Worm (Caenorhabditis elegans) whole organism, L2 larva: Measurements from ENCODE around the gene R08E3.1.
A peak's percentile ranks its signal among the peaks of the same experiment; 100 is the strongest.

Experiments used
- ZK546.5 ChIP-seq: sonication (generic microtip); optimal IDR thresholded peaks from 2 replicates; lab custom pipeline; 2017; ENCODE audit warnings: missing biosample characterization, missing genetic modification characterization
- ama-1 ChIP-seq: fragments of 150-350 bp; optimal IDR thresholded peaks from 2 replicates; lab custom pipeline; 2018; ENCODE audit warnings: inconsistent platforms
- blmp-1 ChIP-seq: sonication (generic microtip); optimal IDR thresholded peaks from 2 replicates; lab custom pipeline; 2017; ENCODE audit warnings: missing genetic modification characterization, mild to moderate bottlenecking, missing compliant biosample characterization, antibody characterized with exemption, moderate library complexity; ENCODE audit not compliant: insufficient read depth
- ceh-82 ChIP-seq: fragments of 150-350 bp; optimal IDR thresholded peaks from 2 replicates; lab custom pipeline; 2014; ENCODE audit warnings: missing biosample characterization, missing genetic modification characterization
- dmd-4 ChIP-seq: sonication (generic microtip); optimal IDR thresholded peaks from 2 replicates; lab custom pipeline; 2017; ENCODE audit warnings: missing biosample characterization, missing genetic modification characterization
- fos-1 ChIP-seq: fragments of 150-350 bp; optimal IDR thresholded peaks from 2 replicates; lab custom pipeline; 2014; ENCODE audit warnings: missing biosample characterization, missing genetic modification characterization
- gmeb-1 ChIP-seq: fragments of 150-350 bp; optimal IDR thresholded peaks from 2 replicates; lab custom pipeline; 2014; ENCODE audit warnings: missing biosample characterization, missing genetic modification characterization
- mdl-1 ChIP-seq, 2 experiments: fragments of 150-350 bp in 1 of 2; sonication (generic microtip) in 1 of 2; optimal IDR thresholded peaks; 2 replicates each; lab custom pipeline; 2017; ENCODE audit warnings: missing biosample characterization in 2 of 2, missing genetic modification characterization in 2 of 2
- nhr-12 ChIP-seq: fragments of 150-350 bp; optimal IDR thresholded peaks from 2 replicates; lab custom pipeline; 2014; ENCODE audit warnings: missing biosample characterization, missing genetic modification characterization
- nhr-129 ChIP-seq: fragments of 150-350 bp; optimal IDR thresholded peaks from 2 replicates; lab custom pipeline; 2014; ENCODE audit warnings: missing biosample characterization, missing genetic modification characterization
- nhr-21 ChIP-seq: fragments of 150-350 bp; optimal IDR thresholded peaks from 2 replicates; lab custom pipeline; 2014; ENCODE audit warnings: missing biosample characterization, missing genetic modification characterization
- nhr-25 ChIP-seq: fragments of 150-350 bp; sonication (generic microtip); optimal IDR thresholded peaks from 3 replicates; lab custom pipeline; 2014; ENCODE audit warnings: missing biosample characterization, missing genetic modification characterization
- sma-9 ChIP-seq, 2 experiments: fragments of 150-350 bp in 1 of 2; sonication (generic microtip) in 1 of 2; optimal IDR thresholded peaks; 2 replicates each; lab custom pipeline; 2014 to 2016; ENCODE audit warnings: missing genetic modification characterization in 2 of 2, mild to moderate bottlenecking in 1 of 2, missing biosample characterization in 1 of 2, missing compliant biosample characterization in 1 of 2, missing genetic modification reagents in 1 of 2, moderate library complexity in 1 of 2

Gene R08E3.1

ce11 chrX:4875296-4875695 is 52.8 kb downstream of the R08E3.1 start:
- TF ChIP-seq dmd-4 (tag; lab: Kevin White, UChicago) (no peak), mdl-1 (tag; optimal IDR thresholded peaks at IDR 0.05; lab: Kevin White, UChicago) (no peak), nhr-12 (tag; lab: Kevin White, UChicago) (no peak), ceh-82 (tag; lab: Kevin White, UChicago) (no peak), nhr-21 (tag; lab: Kevin White, UChicago) (no peak), blmp-1 (tag; lab: Kevin White, UChicago) (peak; percentile 76)

DNA sequence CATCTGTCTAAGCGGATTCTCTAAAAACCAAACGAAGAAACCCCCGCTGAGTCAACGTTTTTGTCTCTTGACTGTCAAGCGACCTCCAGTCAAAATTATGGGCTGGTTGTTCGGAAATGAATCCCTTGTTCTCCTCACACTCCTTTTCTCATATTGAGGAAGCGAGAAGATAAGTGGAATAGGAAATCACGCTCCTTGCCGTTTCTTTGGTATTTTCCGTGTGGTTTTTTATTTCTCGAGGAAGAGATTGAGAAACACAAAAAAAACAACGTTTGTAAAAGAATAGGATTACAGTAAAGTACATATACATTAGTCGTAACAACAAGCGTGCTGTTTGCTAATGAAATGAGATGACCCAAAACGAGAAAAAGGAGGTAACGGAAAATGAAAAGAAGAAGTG is 54.5 kb downstream of the R08E3.1 start, which contains the start of gene tsp-14:
tsp-14 (minus strand) TSS at position 62 of the 400 bp plus-strand sequence.
- TF ChIP-seq ZK546.5 (tag; lab: Kevin White, UChicago): no peak
- peak; percentile 0 for TF ChIP-seq nhr-129 (tag; lab: Kevin White, UChicago)

DNA sequence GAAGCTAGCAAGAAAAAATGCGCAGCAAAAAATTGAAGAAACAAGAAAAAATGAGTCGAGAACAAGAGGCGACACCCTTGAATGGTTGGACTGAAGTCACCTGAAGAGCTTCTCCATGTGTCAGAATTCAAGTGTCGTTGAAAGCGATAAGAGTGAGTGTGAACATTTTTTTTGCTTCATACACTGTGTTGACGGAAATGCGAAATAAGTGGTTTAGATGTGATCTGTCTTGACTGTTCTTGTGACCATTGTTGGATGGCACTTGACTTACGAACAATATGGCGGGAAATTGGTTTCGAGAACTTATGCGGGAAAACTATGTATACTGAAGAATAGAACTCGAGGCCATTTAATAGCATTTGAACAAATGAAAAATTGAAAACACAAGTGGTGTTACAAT is 57.6 kb downstream of the R08E3.1 start:
- no peak for TF ChIP-seq nhr-21 (tag; lab: Kevin White, UChicago)
- TF ChIP-seq gmeb-1: no peak
- TF ChIP-seq sma-9 (GFP tag; optimal IDR thresholded peaks at IDR 0.05; lab: Kevin White, UChicago): no peak
- TF ChIP-seq sma-9 (tag; optimal IDR thresholded peaks at IDR 0.05; lab: Kevin White, UChicago): no peak
- no peak for TF ChIP-seq ama-1 (lab: Kevin White, UChicago)
- no peak for TF ChIP-seq fos-1 (tag; lab: Kevin White, UChicago)
- TF ChIP-seq nhr-25 (tag; lab: Kevin White, UChicago): peak; percentile 16

DNA sequence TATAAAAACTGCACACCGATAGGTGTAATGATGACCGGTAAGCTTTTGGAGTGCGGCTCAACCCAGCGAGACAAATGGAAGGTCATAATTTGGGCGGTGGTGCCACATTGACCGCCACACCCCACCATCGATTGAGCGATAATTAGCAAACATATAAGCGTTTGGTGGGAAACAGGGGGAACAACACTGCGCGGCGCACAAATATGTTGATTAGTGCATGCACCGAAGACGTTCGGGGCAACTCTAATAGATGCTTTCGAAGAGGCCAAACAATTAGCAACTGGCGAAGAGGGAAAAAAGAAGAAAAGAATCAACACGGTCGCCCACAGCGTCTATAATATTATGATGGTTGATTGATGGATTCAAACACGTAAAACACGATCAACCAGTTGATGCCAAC is 58.9 kb downstream of the R08E3.1 start:
- no peak for TF ChIP-seq ceh-82 (tag; lab: Kevin White, UChicago)
